Fruit fly (Drosophila melanogaster): Measurements from ENCODE around the gene CG15254.
"Not testable (repeated sequence)": the region's sequence is repeated elsewhere in the genome, so short reads cannot be mapped to it uniquely, and the experiment has no call there.

Gene CG15254

DNA sequence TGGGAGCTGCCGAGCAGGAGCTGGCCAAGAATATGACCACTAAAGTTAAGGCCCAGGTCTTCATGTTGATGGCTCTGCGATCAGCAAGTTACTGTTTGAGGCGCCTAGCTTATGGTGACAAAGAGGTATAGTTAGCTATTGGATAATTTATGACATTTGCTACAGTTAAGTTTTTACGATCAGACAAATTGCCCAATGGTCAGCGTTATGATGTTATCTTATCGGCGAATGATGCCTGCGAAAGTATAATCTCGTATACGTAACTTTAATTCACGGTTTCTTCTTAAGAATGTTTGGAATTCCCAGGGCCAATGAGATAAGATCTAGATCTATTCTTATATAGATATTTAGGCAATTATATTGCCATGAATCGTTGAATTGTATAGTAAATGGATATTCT lies at the start of gene CG15254:
Gene CG15254 (minus strand): TSS at position 101 of the 400 bp plus-strand sequence.
- TF ChIP-seq jim (GFP tag; optimal IDR thresholded peaks at IDR 0.05) (no peak), CG9705 (GFP tag; optimal IDR thresholded peaks at IDR 0.05) (no peak), dl (GFP tag; optimal IDR thresholded peaks at IDR 0.05; ENCODE audit: insufficient read depth in 1 of 2, partially characterized antibody in 2 of 2) (no peak), ey (GFP tag; optimal IDR thresholded peaks at IDR 0.05) (no peak), Mio (GFP tag; optimal IDR thresholded peaks at IDR 0.05) (no peak), N (GFP tag; optimal IDR thresholded peaks at IDR 0.05) (no peak), Hr78 (GFP tag; optimal IDR thresholded peaks at IDR 0.05) (no peak), brk (GFP tag; optimal IDR thresholded peaks at IDR 0.05) (no peak), Sp1 (GFP tag; optimal IDR thresholded peaks at IDR 0.05) (no peak), Dfd (GFP tag; optimal IDR thresholded peaks at IDR 0.05) (no peak), CrebA (GFP tag; optimal IDR thresholded peaks at IDR 0.05; ENCODE audit: borderline replicate concordance) (no peak), woc (GFP tag; optimal IDR thresholded peaks at IDR 0.05) (no peak), fru (GFP tag; optimal IDR thresholded peaks at IDR 0.05) (no peak), tai (GFP tag; optimal IDR thresholded peaks at IDR 0.05) (no peak), dsf (GFP tag; optimal IDR thresholded peaks at IDR 0.05; ENCODE audit: borderline replicate concordance) (no peak), psq (GFP tag; optimal IDR thresholded peaks at IDR 0.05) (no peak)

DNA sequence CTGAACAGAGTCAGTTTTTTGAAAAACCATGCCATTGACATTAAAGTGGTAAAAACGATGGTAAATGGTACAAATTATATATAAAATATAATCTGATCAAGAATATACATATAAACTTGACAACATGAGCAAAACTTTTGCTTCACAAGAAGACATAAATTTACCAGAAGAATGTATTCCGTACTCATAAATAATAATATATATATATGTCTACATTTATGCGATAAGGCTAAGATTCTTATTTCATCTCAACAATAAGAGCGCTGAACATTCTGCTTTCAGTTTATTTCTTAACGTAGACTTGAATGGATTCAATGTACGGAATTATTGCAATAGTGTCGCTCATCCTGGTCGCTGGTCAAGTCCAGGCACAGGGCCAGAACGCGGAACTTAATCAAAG lies 46.1 kb upstream of the CG15254 start, which contains the start of gene CG18477:
Gene CG18477 (plus strand): TSS at position 301 of the 400 bp plus-strand sequence.
- not testable (repeated sequence) for TF ChIP-seq ey, Dfd, Mio (GFP tag; optimal IDR thresholded peaks at IDR 0.05)

DNA sequence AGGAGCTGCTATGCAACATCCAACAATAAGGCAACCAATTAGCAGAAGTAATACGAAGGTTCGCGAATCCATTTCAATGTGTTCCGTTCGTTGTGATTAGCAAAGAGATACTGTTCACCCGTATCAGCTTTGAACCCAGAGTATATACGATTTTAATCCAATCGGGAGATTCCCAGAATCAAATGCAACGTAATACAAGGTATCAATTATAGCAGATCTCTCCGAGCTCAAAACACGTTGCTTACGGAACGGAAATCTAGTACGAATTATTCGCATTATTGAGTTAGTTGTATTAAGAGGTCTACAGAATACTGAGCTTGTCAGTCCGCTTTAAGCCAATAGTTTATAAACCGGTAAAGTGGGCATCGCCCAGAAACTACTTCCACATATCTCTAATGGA lies 44.7 kb upstream of the CG15254 start, which contains the start of gene CG44141:
Gene CG44141 (minus strand): TSS at position 101 of the 400 bp plus-strand sequence.
- TF ChIP-seq rgr (GFP tag; optimal IDR thresholded peaks at IDR 0.05); CrebA (GFP tag; optimal IDR thresholded peaks at IDR 0.05; ENCODE audit: borderline replicate concordance); dl (GFP tag; optimal IDR thresholded peaks at IDR 0.05; ENCODE audit: insufficient read depth in 1 of 2, partially characterized antibody in 2 of 2): not testable (repeated sequence)

DNA sequence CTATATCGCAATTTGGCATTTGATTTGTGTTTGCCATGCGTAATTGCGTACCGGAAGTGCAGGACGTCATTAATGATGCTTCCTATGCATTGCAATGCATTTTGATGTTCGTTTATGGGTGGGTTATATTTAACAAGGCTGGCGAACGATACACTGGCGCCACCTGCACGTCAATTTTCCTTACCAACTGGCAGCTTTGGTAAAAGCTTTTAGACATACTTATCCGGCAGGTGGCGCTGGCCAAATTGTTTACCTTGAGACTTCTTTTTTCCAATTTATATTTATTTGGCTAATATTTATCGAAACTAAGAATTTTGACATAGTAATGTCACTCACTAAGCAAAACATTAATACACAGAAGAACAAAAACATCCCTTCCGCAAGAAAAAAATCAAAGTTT lies 29.2 kb upstream of the CG15254 start:
- TF ChIP-seq pan (optimal IDR thresholded peaks at IDR 0.05) (no peak), Myc (optimal IDR thresholded peaks at IDR 0.05) (peak; percentile 3), jim (GFP tag; optimal IDR thresholded peaks at IDR 0.05) (no peak), tai (GFP tag; optimal IDR thresholded peaks at IDR 0.05) (no peak), N (GFP tag; optimal IDR thresholded peaks at IDR 0.05) (no peak), Hnf4 (GFP tag; optimal IDR thresholded peaks at IDR 0.05) (no peak), Hr83 (GFP tag; optimal IDR thresholded peaks at IDR 0.05; ENCODE audit: poor library complexity, severe bottlenecking) (peak; percentile 65), ey (GFP tag; optimal IDR thresholded peaks at IDR 0.05) (no peak), OdsH (GFP tag; optimal IDR thresholded peaks at IDR 0.05) (no peak), CG32264 (GFP tag; optimal IDR thresholded peaks at IDR 0.05) (no peak), HLH106 (tag; optimal IDR thresholded peaks at IDR 0.05) (no peak), Jra (GFP tag; optimal IDR thresholded peaks at IDR 0.05) (no peak), Rel (GFP tag; optimal IDR thresholded peaks at IDR 0.05) (no peak), Rel (tag; optimal IDR thresholded peaks at IDR 0.05) (no peak), fru (GFP tag; optimal IDR thresholded peaks at IDR 0.05) (no peak), h (GFP tag; optimal IDR thresholded peaks at IDR 0.05) (no peak), Abd-B (GFP tag; optimal IDR thresholded peaks at IDR 0.05) (no peak), usp (GFP tag; optimal IDR thresholded peaks at IDR 0.05) (no peak), Vsx2 (GFP tag; optimal IDR thresholded peaks at IDR 0.05; ENCODE audit: partially characterized antibody) (no peak)

DNA sequence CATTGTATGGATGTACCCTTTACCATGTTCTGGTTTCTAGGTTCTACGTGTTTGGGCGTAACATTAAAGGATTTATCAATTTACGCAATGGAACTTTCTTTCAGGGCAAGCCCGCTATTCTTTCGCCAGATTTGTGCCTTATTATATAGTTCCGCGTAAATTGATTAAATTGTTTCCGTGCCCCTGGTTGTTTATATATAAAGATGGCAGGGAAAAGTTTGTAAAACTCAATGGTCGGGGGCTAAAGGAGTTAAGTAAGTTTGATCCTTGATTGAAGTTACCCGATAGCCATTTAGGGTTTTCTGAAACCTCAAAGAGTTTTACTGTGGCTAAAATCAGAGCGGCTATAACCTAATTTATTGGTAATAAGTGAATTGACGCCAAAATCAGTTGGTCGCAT lies 27.0 kb upstream of the CG15254 start:
- no peak for TF ChIP-seq pan (optimal IDR thresholded peaks at IDR 0.05)
- TF ChIP-seq Dif (GFP tag; optimal IDR thresholded peaks at IDR 0.05; ENCODE audit: partially characterized antibody) = no peak
- TF ChIP-seq woc (GFP tag; optimal IDR thresholded peaks at IDR 0.05) = no peak
- no peak for TF ChIP-seq brk (GFP tag; optimal IDR thresholded peaks at IDR 0.05)
- TF ChIP-seq CG32264 (GFP tag; optimal IDR thresholded peaks at IDR 0.05) = no peak
- no peak for TF ChIP-seq Myc (optimal IDR thresholded peaks at IDR 0.05)
- TF ChIP-seq lola (GFP tag; optimal IDR thresholded peaks at IDR 0.05) = no peak
- TF ChIP-seq Jra (GFP tag; optimal IDR thresholded peaks at IDR 0.05) = no peak
- TF ChIP-seq HLH106 (tag; optimal IDR thresholded peaks at IDR 0.05) = no peak
- TF ChIP-seq tai (GFP tag; optimal IDR thresholded peaks at IDR 0.05) = no peak
- no peak for TF ChIP-seq Hr83 (GFP tag; optimal IDR thresholded peaks at IDR 0.05; ENCODE audit: poor library complexity, severe bottlenecking)
- TF ChIP-seq GATAd (GFP tag; optimal IDR thresholded peaks at IDR 0.05) = no peak
- no peak for TF ChIP-seq sv (GFP tag; optimal IDR thresholded peaks at IDR 0.05)
